Worm (Caenorhabditis elegans) whole organism, young adult: ENCODE data around the gene C15F1.2.
A peak's percentile ranks its signal among the peaks of the same experiment; 100 is the strongest.

Source experiments
- Y95B8A.8 ChIP-seq: fragments of 200-800 bp; sonication (Bioruptor generic); IDR thresholded peaks from 2 replicates; pipeline ENCODE4 v1.3.6; 2022; ENCODE audit warnings: missing genetic modification reagents, missing genetic modification characterization, missing compliant biosample characterization
- hlh-12 ChIP-seq: sonication (generic microtip); optimal IDR thresholded peaks from 2 replicates; lab custom pipeline; 2016; ENCODE audit warnings: missing genetic modification characterization, missing compliant biosample characterization
- hmg-1.2 ChIP-seq: fragments of 200-800 bp; sonication (Bioruptor generic); IDR thresholded peaks from 2 replicates; pipeline ENCODE4 v1.3.6; 2022; ENCODE audit warnings: missing genetic modification reagents, missing genetic modification characterization, missing compliant biosample characterization
- lin-54 ChIP-seq: fragments of 200-800 bp; sonication (Bioruptor generic); optimal IDR thresholded peaks from 2 replicates; lab custom pipeline; 2018; ENCODE audit warnings: mild to moderate bottlenecking, missing genetic modification characterization, missing compliant biosample characterization
- nfyb-1 ChIP-seq: fragments of 200-800 bp; sonication (Bioruptor generic); IDR thresholded peaks from 2 replicates; pipeline ENCODE4 v1.3.6; 2022; ENCODE audit warnings: missing genetic modification reagents, missing genetic modification characterization, missing compliant biosample characterization
- nhr-90 ChIP-seq: sonication (generic microtip); optimal IDR thresholded peaks from 2 replicates; lab custom pipeline; 2016; ENCODE audit warnings: missing genotype, mild to moderate bottlenecking, missing genetic modification characterization, missing compliant biosample characterization
- tbp1 ChIP-seq: fragments of 200-800 bp; sonication (Bioruptor generic); optimal IDR thresholded peaks from 2 replicates; lab custom pipeline; 2018; ENCODE audit warnings: mild to moderate bottlenecking, missing genetic modification characterization, missing compliant biosample characterization
- ztf-26 ChIP-seq: sonication (generic microtip); optimal IDR thresholded peaks from 2 replicates; lab custom pipeline; 2017; ENCODE audit warnings: missing genetic modification characterization, missing compliant biosample characterization

Gene C15F1.2

ce11 chrII:7037659-7038342 is 58.0 kb downstream of the C15F1.2 start, which contains the start of gene cin-4 (continued):
- TF ChIP-seq lin-54 (GFP tag; lab: Kevin White, UChicago) (peak; percentile 58), tbp1 (GFP tag; lab: Kevin White, UChicago) (peak; percentile 18), Y95B8A.8 (GFP tag; lab: Robert Waterston, UW) (0 out of 2 replicates have a peak, but pooled peaks have one; percentile 45), nhr-90 (tag; lab: Kevin White, UChicago) (no peak), nfyb-1 (GFP tag; lab: Robert Waterston, UW) (no peak), ztf-26 (tag; lab: Kevin White, UChicago) (no peak), hlh-12 (no peak), hmg-1.2 (peak; percentile 43; the same call in 1 of the 2 replicates)
